Fruit fly (Drosophila melanogaster) whole organism, embryonic: ENCODE data around the gene Srr.

Source experiments
- Abd-B ChIP-seq: fragments of 200-800 bp; sonication (Bioruptor generic); optimal IDR thresholded peaks from 2 replicates; lab custom pipeline; 2018; ENCODE audit warnings: missing biosample characterization, mild to moderate bottlenecking, missing genetic modification characterization, moderate library complexity
- CG11085 ChIP-seq: fragments of 200-800 bp; sonication (Bioruptor generic); IDR thresholded peaks from 2 replicates; pipeline ENCODE4 v1.3.6; 2022; ENCODE audit warnings: missing biosample characterization, missing genetic modification characterization
- CG11093 ChIP-seq: fragments of 200-800 bp; sonication (Bioruptor generic); IDR thresholded peaks from 3 replicates; pipeline ENCODE4 v1.3.6; 2022; ENCODE audit warnings: missing biosample characterization, missing genetic modification characterization
- CG11695 ChIP-seq: fragments of 200-800 bp; sonication (Bioruptor generic); IDR thresholded peaks from 3 replicates; pipeline ENCODE4 v1.3.6; 2022; ENCODE audit warnings: missing biosample characterization, missing genetic modification characterization
- CG13624 ChIP-seq: fragments of 200-800 bp; sonication (Bioruptor generic); optimal IDR thresholded peaks from 2 replicates; lab custom pipeline; 2016; ENCODE audit warnings: missing biosample characterization, missing genetic modification characterization
- CG13775 ChIP-seq: fragments of 200-800 bp; sonication (Bioruptor generic); optimal IDR thresholded peaks from 3 replicates; lab custom pipeline; 2017; ENCODE audit warnings: missing biosample characterization, mild to moderate bottlenecking, missing genetic modification characterization
- CG14441 ChIP-seq: fragments of 200-800 bp; sonication (Bioruptor generic); IDR thresholded peaks from 2 replicates; pipeline ENCODE4 v1.3.6; 2022; ENCODE audit warnings: missing biosample characterization, missing genetic modification characterization
- CG15514 ChIP-seq: fragments of 200-800 bp; sonication (Bioruptor generic); optimal IDR thresholded peaks from 3 replicates; lab custom pipeline; 2017; ENCODE audit warnings: missing biosample characterization, missing genetic modification characterization, mild to moderate bottlenecking, moderate library complexity, missing genetic modification reagents
- CG16815 ChIP-seq: fragments of 200-800 bp; sonication (Bioruptor generic); optimal IDR thresholded peaks from 3 replicates; lab custom pipeline; 2017; ENCODE audit warnings: missing biosample characterization, mild to moderate bottlenecking, missing genetic modification characterization
- CG17802 ChIP-seq: fragments of 200-800 bp; sonication (Bioruptor generic); optimal IDR thresholded peaks from 2 replicates; lab custom pipeline; 2018; ENCODE audit warnings: missing biosample characterization, mild to moderate bottlenecking, missing genetic modification characterization, moderate library complexity
- CG31388 ChIP-seq: fragments of 200-800 bp; sonication (Bioruptor generic); optimal IDR thresholded peaks from 2 replicates; lab custom pipeline; 2016; ENCODE audit warnings: missing biosample characterization, missing genetic modification characterization
- CG4404 ChIP-seq: fragments of 200-800 bp; sonication (Bioruptor generic); IDR thresholded peaks from 2 replicates; pipeline ENCODE4 v1.3.6; 2022; ENCODE audit warnings: missing biosample characterization, missing genetic modification characterization
- CG5245 ChIP-seq: fragments of 200-800 bp; sonication (Bioruptor generic); optimal IDR thresholded peaks from 3 replicates; lab custom pipeline; 2016; ENCODE audit warnings: missing biosample characterization, missing genetic modification characterization
- CG9215 ChIP-seq: fragments of 200-800 bp; sonication (Bioruptor generic); IDR thresholded peaks from 2 replicates; pipeline ENCODE4 v1.3.6; 2022; ENCODE audit warnings: missing biosample characterization, missing genetic modification characterization
- Chrac-16 ChIP-seq: fragments of 200-800 bp; sonication (Bioruptor generic); optimal IDR thresholded peaks from 3 replicates; lab custom pipeline; 2016; ENCODE audit warnings: missing biosample characterization, missing genetic modification characterization
- D19B ChIP-seq: fragments of 200-800 bp; sonication (Bioruptor generic); optimal IDR thresholded peaks from 2 replicates; lab custom pipeline; 2017; ENCODE audit warnings: missing biosample characterization, mild to moderate bottlenecking, missing genetic modification characterization
- Drgx ChIP-seq: fragments of 200-800 bp; sonication (Bioruptor generic); IDR thresholded peaks from 2 replicates; pipeline ENCODE4 v1.3.6; 2022; ENCODE audit warnings: missing biosample characterization, missing genetic modification characterization
- ERR ChIP-seq: fragments of 200-800 bp; sonication (Bioruptor generic); optimal IDR thresholded peaks from 2 replicates; lab custom pipeline; 2016; ENCODE audit warnings: missing biosample characterization, missing genetic modification characterization
- Elba2 ChIP-seq: fragments of 200-800 bp; sonication (Bioruptor generic); optimal IDR thresholded peaks from 3 replicates; lab custom pipeline; 2016; ENCODE audit warnings: missing biosample characterization, missing genetic modification characterization
- HLHmδ ChIP-seq: fragments of 200-800 bp; sonication (Bioruptor generic); optimal IDR thresholded peaks from 2 replicates; lab custom pipeline; 2018; ENCODE audit warnings: missing biosample characterization, mild to moderate bottlenecking, missing genetic modification characterization, moderate library complexity
- Hr78 ChIP-seq, 2 experiments: fragments of 200-800 bp in 1 of 2; fragments of >200 bp in 1 of 2; sonication (Bioruptor generic) in 1 of 2; optimal IDR thresholded peaks; 2 replicates each; lab custom pipeline; 2017 to 2019; ENCODE audit warnings: missing biosample characterization in 2 of 2, missing genetic modification characterization in 2 of 2, mild to moderate bottlenecking in 1 of 2, moderate library complexity in 1 of 2
- MBD-R2 ChIP-seq: fragments of 200-800 bp; sonication (Bioruptor generic); IDR thresholded peaks from 2 replicates; pipeline ENCODE4 v1.3.6; 2022; ENCODE audit warnings: missing biosample characterization, missing genetic modification characterization
- Mad ChIP-seq: fragments of 200-800 bp; sonication (Bioruptor generic); optimal IDR thresholded peaks from 2 replicates; lab custom pipeline; 2016; ENCODE audit warnings: missing biosample characterization, missing genetic modification characterization
- Med ChIP-seq: fragments of 200-800 bp; sonication (Bioruptor generic); peaks from one replicate; lab custom pipeline; 2016; ENCODE audit warnings: missing biosample characterization, missing genetic modification characterization, mild to moderate bottlenecking, inconsistent platforms, moderate library complexity
- Mrtf ChIP-seq: fragments of 200-800 bp; sonication (Bioruptor generic); IDR thresholded peaks from 3 replicates; pipeline ENCODE4 v1.3.6; 2022; ENCODE audit warnings: missing biosample characterization, missing genetic modification characterization
- NK7.1 ChIP-seq: fragments of 200-800 bp; sonication (Bioruptor generic); optimal IDR thresholded peaks from 3 replicates; lab custom pipeline; 2016; ENCODE audit warnings: missing biosample characterization, missing genetic modification characterization
- NfI ChIP-seq: fragments of 200-800 bp; sonication (Bioruptor generic); optimal IDR thresholded peaks from 3 replicates; lab custom pipeline; 2018; ENCODE audit warnings: missing biosample characterization, mild to moderate bottlenecking, missing genetic modification characterization, moderate library complexity
- Rfx ChIP-seq: fragments of 200-800 bp; sonication (Bioruptor generic); IDR thresholded peaks from 2 replicates; pipeline ENCODE4 v1.3.6; 2022; ENCODE audit warnings: missing biosample characterization, missing genetic modification characterization
- Stat92E ChIP-seq, 3 experiments: fragments of >200 bp in 2 of 3; fragments of 200-800 bp in 1 of 3; sonication (Bioruptor generic) in 1 of 3; optimal IDR thresholded peaks; 2 replicates each; lab custom pipeline; 2017 to 2019; ENCODE audit warnings: missing biosample characterization in 3 of 3, missing genetic modification characterization in 3 of 3, mild to moderate bottlenecking in 1 of 3, moderate library complexity in 1 of 3
- Taf1 ChIP-seq: fragments of 200-800 bp; sonication (Bioruptor generic); IDR thresholded peaks from 2 replicates; pipeline ENCODE4 v1.3.6; 2022; ENCODE audit warnings: missing biosample characterization, missing genetic modification characterization
- Trl ChIP-seq, 3 experiments: fragments of >200 bp in 2 of 3; fragments of 200-800 bp in 1 of 3; sonication (Bioruptor generic) in 1 of 3; optimal IDR thresholded peaks; 2 replicates in 1 of 3; 3 replicates in 2 of 3; lab custom pipeline; 2016 to 2017; ENCODE audit warnings: missing biosample characterization in 1 of 3, missing genetic modification characterization in 1 of 3
- Vsx1 ChIP-seq: fragments of 200-800 bp; sonication (Bioruptor generic); optimal IDR thresholded peaks from 2 replicates; lab custom pipeline; 2017; ENCODE audit warnings: missing biosample characterization, mild to moderate bottlenecking, missing genetic modification characterization, missing genetic modification reagents
- Xrp1 ChIP-seq: fragments of 200-800 bp; sonication (Bioruptor generic); IDR thresholded peaks from 2 replicates; pipeline ENCODE4 v1.3.6; 2022; ENCODE audit warnings: missing biosample characterization, missing genetic modification characterization
- caup ChIP-seq: fragments of 200-800 bp; sonication (Bioruptor generic); optimal IDR thresholded peaks from 3 replicates; lab custom pipeline; 2017; ENCODE audit warnings: missing biosample characterization, mild to moderate bottlenecking, missing genetic modification characterization, moderate library complexity; ENCODE audit not compliant: severe bottlenecking
- cg ChIP-seq: fragments of 200-800 bp; sonication (Bioruptor generic); optimal IDR thresholded peaks from 3 replicates; lab custom pipeline; 2019; ENCODE audit warnings: missing biosample characterization, mild to moderate bottlenecking, missing genetic modification characterization, moderate library complexity
- chm ChIP-seq: fragments of 200-800 bp; sonication (Bioruptor generic); IDR thresholded peaks from 2 replicates; pipeline ENCODE4 v1.3.6; 2022; ENCODE audit warnings: missing biosample characterization, missing genetic modification characterization
- croc ChIP-seq: fragments of 200-800 bp; sonication (Bioruptor generic); conservative IDR thresholded peaks from 3 replicates; pipeline ENCODE4 v1.3.6; 2022; ENCODE audit warnings: missing biosample characterization, missing genetic modification characterization
- da ChIP-seq: fragments of 200-800 bp; sonication (Bioruptor generic); optimal IDR thresholded peaks from 2 replicates; lab custom pipeline; 2016; ENCODE audit warnings: missing biosample characterization, missing genetic modification characterization
- dimm ChIP-seq: fragments of 200-800 bp; sonication (Bioruptor generic); IDR thresholded peaks from 2 replicates; pipeline ENCODE4 v1.3.6; 2022; ENCODE audit warnings: missing biosample characterization, missing genetic modification characterization
- gsb-n ChIP-seq: fragments of 200-800 bp; sonication (Bioruptor generic); optimal IDR thresholded peaks from 3 replicates; lab custom pipeline; 2018; ENCODE audit warnings: missing biosample characterization, mild to moderate bottlenecking, missing genetic modification characterization
- prd ChIP-seq, 3 experiments: fragments of >200 bp in 2 of 3; fragments of 200-800 bp in 1 of 3; sonication (Bioruptor generic) in 1 of 3; optimal IDR thresholded peaks in 2 of 3; IDR thresholded peaks in 1 of 3; 2 replicates in 2 of 3; 3 replicates in 1 of 3; pipeline versions ENCODE4 v1.3.6 to Lab custom; 2017 to 2022; ENCODE audit warnings: missing biosample characterization in 1 of 3, missing genetic modification characterization in 1 of 3
- salm ChIP-seq: fragments of 200-800 bp; sonication (Bioruptor generic); optimal IDR thresholded peaks from 2 replicates; lab custom pipeline; 2018; ENCODE audit warnings: missing biosample characterization, mild to moderate bottlenecking, missing genetic modification characterization
- shn ChIP-seq: fragments of 200-800 bp; sonication (Bioruptor generic); optimal IDR thresholded peaks from 3 replicates; lab custom pipeline; 2016; ENCODE audit warnings: missing biosample characterization, missing genetic modification characterization
- slp2 ChIP-seq: fragments of 200-800 bp; sonication (Bioruptor generic); optimal IDR thresholded peaks from 2 replicates; lab custom pipeline; 2016; ENCODE audit warnings: missing biosample characterization, missing genetic modification characterization

Gene Srr

DNA sequence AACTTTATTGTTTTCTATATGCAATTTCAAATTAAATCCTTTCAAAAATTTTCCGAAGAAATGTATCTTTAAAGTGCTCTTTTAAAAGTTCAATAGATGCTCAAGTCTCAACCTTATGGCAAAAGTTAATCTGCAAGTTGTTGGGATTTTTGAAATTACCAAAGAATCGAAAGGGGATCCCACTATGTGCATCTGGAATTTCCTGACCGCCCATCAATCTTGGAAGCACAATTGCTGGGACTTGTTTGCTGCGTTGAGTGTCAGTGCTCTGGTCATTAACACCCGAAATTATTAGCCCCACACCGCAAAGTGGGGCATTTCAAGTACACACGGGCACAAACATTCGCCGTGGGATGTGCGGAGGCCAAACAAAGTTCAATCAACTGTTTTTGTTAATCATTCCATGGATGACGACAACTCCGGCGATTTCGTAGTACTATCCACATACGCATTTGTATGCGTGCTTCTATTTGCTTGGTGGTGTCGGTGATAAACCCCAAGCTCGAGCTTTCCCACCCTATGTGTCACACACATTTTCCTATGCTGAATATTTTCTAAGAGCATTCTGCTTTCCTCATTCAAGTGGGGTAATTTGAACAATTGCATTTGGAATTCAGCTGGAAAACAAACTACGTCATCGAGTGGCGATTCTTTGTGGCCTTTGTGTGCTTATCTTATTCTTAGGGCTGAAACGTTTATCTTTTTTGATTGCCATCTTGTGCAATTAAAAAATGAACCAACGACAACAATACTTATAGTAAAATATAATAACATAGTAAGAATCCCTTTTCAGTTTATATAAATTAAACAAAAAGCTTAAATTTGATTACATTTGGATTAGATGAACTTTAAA, 27.6 kb upstream of the Srr start (continued):
- no peak for TF ChIP-seq Drgx (GFP tag; lab: Robert Waterston, UW)
- TF ChIP-seq Mrtf = no peak
- TF ChIP-seq ERR (GFP tag; lab: Kevin White, UChicago) = no peak
- TF ChIP-seq CG14441 (GFP tag; lab: Robert Waterston, UW) = peak; percentile 40; the same call in 1 of the 2 replicates
- no peak for TF ChIP-seq da
- no peak for TF ChIP-seq dimm
- peak in 1 of 2 experiments; percentile 21 for TF ChIP-seq Hr78 (GFP tag; optimal IDR thresholded peaks at IDR 0.05; lab: Kevin White, UChicago)
- TF ChIP-seq cg (GFP tag; lab: Kevin White, UChicago) = peak; percentile 42
- TF ChIP-seq CG11085 (GFP tag; lab: Robert Waterston, UW) = no peak
- no peak for TF ChIP-seq shn (GFP tag; lab: Kevin White, UChicago)
- TF ChIP-seq NK7.1 (GFP tag; lab: Kevin White, UChicago) = no peak
- TF ChIP-seq Elba2 (GFP tag; lab: Kevin White, UChicago) = no peak
- TF ChIP-seq Taf1 = no peak
- no peak for TF ChIP-seq MBD-R2 (GFP tag; lab: Robert Waterston, UW)
- TF ChIP-seq CG13775 = no peak
- no peak for TF ChIP-seq croc (GFP tag; lab: Robert Waterston, UW)
- no peak for TF ChIP-seq slp2 (GFP tag; lab: Kevin White, UChicago)
- no peak for TF ChIP-seq Abd-B (GFP tag; lab: Kevin White, UChicago)
- no peak for TF ChIP-seq prd (optimal IDR thresholded peaks at IDR 0.05; lab: Kevin White, UChicago)
- TF ChIP-seq prd (GFP tag; IDR thresholded peaks at IDR 0.05; lab: Robert Waterston, UW) = no peak
- TF ChIP-seq Mad = no peak
- TF ChIP-seq CG5245 (GFP tag; lab: Kevin White, UChicago) = no peak
- TF ChIP-seq salm (tag; lab: Kevin White, UChicago) = no peak
- no peak for TF ChIP-seq CG17802
- no peak for TF ChIP-seq CG9215 (GFP tag; lab: Robert Waterston, UW)
- TF ChIP-seq, all 482 proteins: peak for 39

DNA sequence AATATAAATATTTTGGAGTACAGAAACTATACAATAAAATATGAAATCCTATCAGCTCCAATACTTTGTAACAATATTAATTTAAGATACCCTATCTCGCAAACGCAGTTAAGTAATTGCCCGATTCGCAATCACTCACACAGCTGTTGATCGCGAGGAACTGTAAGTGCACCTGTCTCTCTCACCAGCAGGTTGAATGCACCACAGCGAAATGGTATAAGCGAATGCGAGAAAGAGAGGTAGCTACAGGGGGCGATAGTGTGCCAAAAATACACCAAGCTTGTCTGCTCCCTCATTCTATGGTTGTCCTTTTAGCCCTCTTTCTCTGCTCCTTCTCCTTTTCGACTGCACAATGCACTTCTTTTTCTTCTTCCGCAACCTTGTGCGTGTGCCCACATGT, 26.4 kb upstream of the Srr start:
- 0 out of 2 replicates have a peak, but pooled peaks have one; percentile 9 for TF ChIP-seq Rfx (GFP tag; lab: Robert Waterston, UW)
- TF ChIP-seq Med (GFP tag; lab: Kevin White, UChicago) = peak; percentile 28
- TF ChIP-seq gsb-n (tag; lab: Kevin White, UChicago) = no peak
- 0 out of 3 replicates have a peak, but pooled peaks have one; percentile 33 for TF ChIP-seq CG11093 (GFP tag; lab: Robert Waterston, UW)
- TF ChIP-seq Trl (optimal IDR thresholded peaks at IDR 0.05; lab: Kevin White, UChicago) = no peak
- no peak for TF ChIP-seq Trl (GFP tag; optimal IDR thresholded peaks at IDR 0.05; lab: Kevin White, UChicago)
- TF ChIP-seq chm (GFP tag; lab: Robert Waterston, UW) = 0 out of 2 replicates have a peak, but pooled peaks have one; percentile 45
- TF ChIP-seq, all 482 proteins: peak for 4

DNA sequence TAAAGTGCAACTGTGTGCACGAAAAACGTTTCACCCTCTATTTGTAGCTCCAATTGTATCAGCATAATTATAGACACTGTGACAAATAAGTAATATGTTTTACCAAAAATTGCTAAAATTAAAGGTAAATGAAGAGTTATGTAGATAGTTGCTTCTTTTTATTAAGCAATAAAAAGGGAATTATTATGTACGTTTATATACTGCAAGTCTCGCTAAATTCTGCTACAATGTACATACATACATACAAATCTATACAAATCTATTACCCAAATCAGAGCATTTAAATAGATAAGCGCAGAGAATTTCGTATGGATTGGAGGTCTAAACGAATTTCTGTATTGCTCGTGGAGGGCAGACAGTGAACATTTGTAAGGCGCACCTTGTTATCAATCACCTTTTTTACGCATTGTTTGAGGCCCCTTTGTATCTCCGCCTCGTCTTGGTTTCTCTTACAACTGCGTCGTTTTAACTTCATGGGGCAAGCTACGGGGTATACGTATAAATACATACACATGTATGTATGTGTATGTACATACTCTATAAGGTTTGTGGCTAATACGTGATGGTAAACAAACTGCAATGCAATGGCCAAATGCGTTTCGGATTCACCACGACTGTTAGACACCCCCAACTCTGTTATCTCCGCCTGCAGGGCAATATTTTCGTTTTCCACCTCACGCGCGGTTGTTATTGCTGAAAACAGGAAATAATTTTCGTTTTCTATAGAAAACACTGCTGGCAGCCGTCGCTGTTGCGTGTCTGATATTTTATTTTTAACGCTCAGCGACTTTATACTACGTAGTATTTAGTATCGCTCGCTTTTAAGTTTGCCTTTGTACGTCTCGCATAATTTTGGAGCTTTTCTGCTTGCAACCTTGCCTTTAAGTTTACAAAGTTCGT, 25.8 kb upstream of the Srr start:
- peak; percentile 24 for TF ChIP-seq Vsx1 (GFP tag; lab: Kevin White, UChicago)
- peak; percentile 44 for TF ChIP-seq CG16815 (GFP tag; lab: Kevin White, UChicago)
- TF ChIP-seq CG4404 = no peak
- peak; percentile 34 for TF ChIP-seq D19B (GFP tag; lab: Kevin White, UChicago)
- no peak for TF ChIP-seq Elba2 (GFP tag; lab: Kevin White, UChicago)
- peak; percentile 52 for TF ChIP-seq CG13624 (GFP tag; lab: Kevin White, UChicago)
- peak; percentile 75 for TF ChIP-seq Xrp1 (GFP tag; lab: Robert Waterston, UW)
- TF ChIP-seq HLHmδ (GFP tag; lab: Kevin White, UChicago) = peak; percentile 35
- peak; percentile 46 for TF ChIP-seq Chrac-16 (GFP tag; lab: Kevin White, UChicago)
- peak; percentile 1 for TF ChIP-seq CG15514 (GFP tag; lab: Kevin White, UChicago)
- peak; percentile 44; the same call in 1 of the 3 replicates for TF ChIP-seq CG11695 (GFP tag; lab: Robert Waterston, UW)
- TF ChIP-seq NfI (GFP tag; lab: Kevin White, UChicago) = peak; percentile 26
- TF ChIP-seq caup (GFP tag; lab: Kevin White, UChicago) = peak; percentile 17
- TF ChIP-seq Stat92E (GFP tag; optimal IDR thresholded peaks at IDR 0.05; lab: Kevin White, UChicago) = peak in 1 of 3 experiments; percentile 11
- no peak for TF ChIP-seq CG31388 (GFP tag; lab: Kevin White, UChicago)
